In the genomic region with DNA sequence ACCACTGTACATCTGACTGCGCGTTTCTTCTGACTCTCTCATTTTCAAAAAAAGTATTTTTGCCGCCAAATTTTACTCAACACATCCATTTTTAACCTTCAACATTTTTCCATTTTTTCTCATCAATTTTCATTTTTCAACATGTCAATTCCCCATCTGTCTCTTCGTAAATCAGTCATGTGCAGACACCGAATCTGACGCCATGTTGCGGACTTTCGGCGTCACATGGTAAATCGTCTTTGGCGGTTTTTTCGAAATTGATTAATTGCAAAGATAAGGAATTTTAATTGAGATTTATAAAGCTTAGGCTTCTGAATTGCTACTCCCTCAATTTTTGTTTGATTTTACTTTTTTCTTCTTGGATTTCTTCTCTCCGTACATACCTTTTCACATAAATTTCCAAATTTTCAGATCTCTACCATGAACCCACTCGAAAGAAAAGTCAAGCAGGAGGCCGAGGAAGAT, we compare ENCODE assay signal across 1 worm cellular context.
TF ChIP-seq lines count a peak whose summit lies in the region.

A gene (plus strand): TSS at position 415 of the 465 bp plus-strand sequence.

TF ChIP-seq in whole organism, L1 larva, 84 proteins besides CTCF, POLR2A, EP300 and RAD21 (continued from another document):
- TF ChIP-seq mdl-1 (tag; optimal IDR thresholded peaks at IDR 0.05; lab: Kevin White, UChicago) (peak in 1 of 2 experiments; percentile 93), pqm-1 (tag; optimal IDR thresholded peaks at IDR 0.05; lab: Kevin White, UChicago) (no peak), isw-1 (GFP tag; IDR thresholded peaks at IDR 0.05; lab: Robert Waterston, UW) (peak; percentile 31; the same call in 1 of the 2 replicates), egl-13 (tag; optimal IDR thresholded peaks at IDR 0.05; lab: Kevin White, UChicago) (no peak), efl-3 (GFP tag; optimal IDR thresholded peaks at IDR 0.05; lab: Kevin White, UChicago) (no peak), nhr-77 (tag; optimal IDR thresholded peaks at IDR 0.05; lab: Kevin White, UChicago) (peak; percentile 36), hlh-4 (tag; optimal IDR thresholded peaks at IDR 0.05; lab: Kevin White, UChicago) (no peak), elt-2 (tag; optimal IDR thresholded peaks at IDR 0.05; lab: Kevin White, UChicago) (peak; percentile 50), lir-3 (tag; optimal IDR thresholded peaks at IDR 0.05; lab: Kevin White, UChicago; ENCODE audit: poor library complexity) (peak; percentile 68), elt-3 (tag; optimal IDR thresholded peaks at IDR 0.05; lab: Kevin White, UChicago) (peak in 3 of 6 experiments; percentile 62 to 95 (median 85)), grh-1 (GFP tag; IDR thresholded peaks at IDR 0.05; lab: Robert Waterston, UW) (0 out of 2 replicates have a peak, but pooled peaks have one; percentile 20), lin-15B (tag; optimal IDR thresholded peaks at IDR 0.05; lab: Kevin White, UChicago) (peak; percentile 52), zag-1 (tag; optimal IDR thresholded peaks at IDR 0.05; lab: Kevin White, UChicago) (no peak), C34B4.2 (tag; optimal IDR thresholded peaks at IDR 0.05; lab: Kevin White, UChicago) (no peak), snu-23 (GFP tag; optimal IDR thresholded peaks at IDR 0.05; lab: Kevin White, UChicago) (peak; percentile 90), nhr-20 (tag; optimal IDR thresholded peaks at IDR 0.05; lab: Kevin White, UChicago) (peak; percentile 88), ceh-88 (GFP tag; IDR thresholded peaks at IDR 0.05; lab: Robert Waterston, UW) (no peak), hlh-17 (GFP tag; optimal IDR thresholded peaks at IDR 0.05; lab: Kevin White, UChicago; ENCODE audit: borderline replicate concordance) (no peak), ces-1 (GFP tag; optimal IDR thresholded peaks at IDR 0.05; lab: Kevin White, UChicago) (no peak), fkh-10 (GFP tag; optimal IDR thresholded peaks at IDR 0.05; lab: Kevin White, UChicago) (no peak), nhr-71 (tag; optimal IDR thresholded peaks at IDR 0.05; lab: Kevin White, UChicago) (peak; percentile 85), F16B12.6 (tag; optimal IDR thresholded peaks at IDR 0.05; lab: Kevin White, UChicago) (peak; percentile 97), C04F5.9 (tag; optimal IDR thresholded peaks at IDR 0.05; lab: Kevin White, UChicago) (peak; percentile 60)
